Worm (Caenorhabditis elegans) whole organism, early embryonic: ENCODE results near the gene ndus-8.

ENCODE experiments used
- B0310.2 ChIP-seq: sonication (generic microtip); optimal IDR thresholded peaks from 2 replicates; lab custom pipeline; 2016; ENCODE audit warnings: mild to moderate bottlenecking, missing genetic modification characterization, missing compliant biosample characterization
- F13C5.2 ChIP-seq: sonication (generic microtip); optimal IDR thresholded peaks from 2 replicates; lab custom pipeline; 2017; ENCODE audit warnings: mild to moderate bottlenecking, missing genetic modification characterization, inconsistent platforms, missing compliant biosample characterization
- aly-1 ChIP-seq: sonication (generic microtip); optimal IDR thresholded peaks from 2 replicates; lab custom pipeline; 2016; ENCODE audit warnings: missing genetic modification characterization, missing compliant biosample characterization
- ama-1 ChIP-seq: fragments of 150-350 bp; optimal IDR thresholded peaks from 2 replicates; lab custom pipeline; 2014
- ceh-13 ChIP-seq: fragments of 200-800 bp; sonication (Bioruptor generic); optimal IDR thresholded peaks from 2 replicates; lab custom pipeline; 2018; ENCODE audit warnings: mild to moderate bottlenecking, missing genetic modification characterization, missing compliant biosample characterization
- ceh-36 ChIP-seq: sonication (generic microtip); optimal IDR thresholded peaks from 2 replicates; lab custom pipeline; 2016; ENCODE audit warnings: missing genetic modification characterization, inconsistent platforms, missing compliant biosample characterization
- ets-7 ChIP-seq: sonication (generic microtip); optimal IDR thresholded peaks from 2 replicates; lab custom pipeline; 2016; ENCODE audit warnings: missing genotype, missing genetic modification characterization, missing compliant biosample characterization
- flt-1 ChIP-seq: fragments of 200-800 bp; sonication (Bioruptor generic); IDR thresholded peaks from 2 replicates; pipeline ENCODE4 v1.3.6; 2022; ENCODE audit warnings: missing genetic modification characterization, missing compliant biosample characterization
- hmbx-1 ChIP-seq: sonication (generic microtip); optimal IDR thresholded peaks from 2 replicates; lab custom pipeline; 2016; ENCODE audit warnings: mild to moderate bottlenecking, missing genetic modification characterization, missing compliant biosample characterization
- hmg-4 ChIP-seq: fragments of 200-800 bp; sonication (Bioruptor generic); optimal IDR thresholded peaks from 2 replicates; lab custom pipeline; 2018; ENCODE audit warnings: mild to moderate bottlenecking, missing genetic modification characterization, missing compliant biosample characterization
- hnd-1 ChIP-seq: sonication (generic microtip); optimal IDR thresholded peaks from 2 replicates; lab custom pipeline; 2016; ENCODE audit warnings: missing genetic modification characterization, missing compliant biosample characterization
- pes-1 ChIP-seq: fragments of 200-800 bp; sonication (Bioruptor generic); IDR thresholded peaks from 2 replicates; pipeline ENCODE4 v1.3.6; 2022; ENCODE audit warnings: missing genetic modification reagents, missing genetic modification characterization, missing compliant biosample characterization
- scrt-1 ChIP-seq: fragments of 200-800 bp; sonication (Bioruptor generic); IDR thresholded peaks from 2 replicates; pipeline ENCODE4 v1.3.6; 2022; ENCODE audit warnings: missing genetic modification characterization, missing compliant biosample characterization
- sea-1 ChIP-seq: fragments of 200-800 bp; sonication (Bioruptor generic); conservative IDR thresholded peaks from 2 replicates; pipeline ENCODE4 v1.3.6; 2022; ENCODE audit warnings: missing genetic modification characterization, missing compliant biosample characterization
- tbx-11 ChIP-seq: fragments of 200-800 bp; sonication (Bioruptor generic); IDR thresholded peaks from 2 replicates; pipeline ENCODE4 v1.3.6; 2022; ENCODE audit warnings: missing genetic modification characterization, missing compliant biosample characterization
- tbx-37 ChIP-seq: fragments of 200-800 bp; sonication (Bioruptor generic); conservative IDR thresholded peaks from 2 replicates; pipeline ENCODE4 v1.3.6; 2022; ENCODE audit warnings: missing genetic modification reagents, missing genetic modification characterization, missing compliant biosample characterization
- tra-4 ChIP-seq: sonication (generic microtip); optimal IDR thresholded peaks from 2 replicates; lab custom pipeline; 2017; ENCODE audit warnings: missing genetic modification characterization, missing compliant biosample characterization

ndus-8 gene

DNA sequence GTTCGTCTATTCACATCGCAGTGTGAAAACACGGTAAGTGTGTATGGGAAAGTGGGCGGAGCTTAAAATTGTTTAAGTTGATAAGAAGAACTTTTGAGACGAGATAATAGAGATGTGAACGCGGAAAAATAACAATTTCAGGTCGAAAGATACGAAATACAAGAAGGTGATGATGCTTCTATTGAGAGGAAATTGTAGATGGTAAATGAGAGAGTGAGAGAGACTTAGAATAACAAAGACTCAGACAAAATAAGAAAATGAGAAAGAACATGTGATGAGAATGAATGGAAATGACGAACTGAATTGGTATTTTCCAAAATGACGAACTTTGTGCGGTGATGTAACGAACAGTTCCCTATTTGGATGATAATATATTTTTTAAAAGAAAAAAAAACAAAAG lies 37.1 kb upstream of the ndus-8 start:
- TF ChIP-seq ets-7 (tag; lab: Kevin White, UChicago) (no peak), B0310.2 (tag; lab: Kevin White, UChicago) (no peak), aly-1 (tag; lab: Kevin White, UChicago) (no peak), ceh-13 (GFP tag; lab: Kevin White, UChicago) (no peak), tra-4 (no peak), F13C5.2 (tag; lab: Kevin White, UChicago) (no peak), scrt-1 (no peak), hmbx-1 (tag; lab: Kevin White, UChicago) (no peak), tbx-37 (GFP tag; lab: Robert Waterston, UW) (no peak), pes-1 (GFP tag; lab: Robert Waterston, UW) (no peak), sea-1 (GFP tag; lab: Robert Waterston, UW) (no peak), hnd-1 (no peak), tbx-11 (no peak), ama-1 (lab: Kevin White, UChicago) (no peak)

DNA sequence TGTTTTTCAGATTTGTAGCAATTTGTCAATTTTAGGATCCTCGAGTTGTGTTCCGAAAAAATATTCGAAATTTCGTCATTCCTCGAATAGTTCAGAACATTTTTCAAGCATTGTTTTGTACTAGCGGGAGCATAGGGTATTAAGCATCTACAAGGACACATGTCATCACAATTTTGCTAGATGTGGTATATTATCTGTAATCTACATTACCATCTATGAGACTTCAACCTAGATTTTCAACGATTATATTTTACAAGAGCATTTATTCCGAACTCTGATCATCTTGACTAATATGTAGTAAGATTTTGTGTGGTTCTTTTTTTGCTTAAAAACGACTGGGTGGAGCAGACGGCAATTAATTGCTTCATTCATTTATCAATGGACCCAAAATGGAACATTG lies 29.0 kb upstream of the ndus-8 start:
- no peak for TF ChIP-seq hnd-1
- TF ChIP-seq ceh-13 (GFP tag; lab: Kevin White, UChicago) = no peak
- TF ChIP-seq tra-4 = no peak
- no peak for TF ChIP-seq tbx-11
- TF ChIP-seq ceh-36 (tag; lab: Kevin White, UChicago) = no peak
- no peak for TF ChIP-seq pes-1 (GFP tag; lab: Robert Waterston, UW)
- no peak for TF ChIP-seq ets-7 (tag; lab: Kevin White, UChicago)
- no peak for TF ChIP-seq B0310.2 (tag; lab: Kevin White, UChicago)
- no peak for TF ChIP-seq aly-1 (tag; lab: Kevin White, UChicago)
- TF ChIP-seq scrt-1 = no peak
- TF ChIP-seq flt-1 (GFP tag; lab: Robert Waterston, UW) = no peak
- no peak for TF ChIP-seq F13C5.2 (tag; lab: Kevin White, UChicago)
- no peak for TF ChIP-seq hmbx-1 (tag; lab: Kevin White, UChicago)
- no peak for TF ChIP-seq sea-1 (GFP tag; lab: Robert Waterston, UW)
- TF ChIP-seq ama-1 (lab: Kevin White, UChicago) = no peak

DNA sequence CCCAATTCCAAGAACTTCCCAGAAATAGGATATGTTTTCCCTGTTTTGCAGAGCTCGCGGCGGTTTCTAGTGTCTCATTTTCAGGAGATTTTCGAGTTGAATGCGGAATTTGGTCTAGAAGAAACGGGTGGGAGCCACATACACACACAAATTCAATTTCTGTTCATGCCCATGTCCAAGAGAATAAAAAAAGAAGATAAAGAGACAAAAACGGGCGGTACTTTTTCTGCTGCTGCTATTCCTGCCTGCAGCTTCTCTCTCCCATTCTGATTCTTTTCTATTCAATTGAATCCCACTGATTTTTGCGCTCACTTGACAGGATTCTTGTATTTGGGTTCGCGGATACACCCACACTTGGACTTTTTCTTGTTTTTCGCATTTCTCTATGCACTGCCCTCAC lies 28.6 kb upstream of the ndus-8 start:
- TF ChIP-seq F13C5.2 (tag; lab: Kevin White, UChicago) (no peak), hmbx-1 (tag; lab: Kevin White, UChicago) (no peak), scrt-1 (no peak), hmg-4 (GFP tag; lab: Kevin White, UChicago) (no peak), pes-1 (GFP tag; lab: Robert Waterston, UW) (no peak), ets-7 (tag; lab: Kevin White, UChicago) (no peak), sea-1 (GFP tag; lab: Robert Waterston, UW) (no peak), tbx-37 (GFP tag; lab: Robert Waterston, UW) (no peak), hnd-1 (no peak), tra-4 (no peak), flt-1 (GFP tag; lab: Robert Waterston, UW) (no peak), tbx-11 (no peak), B0310.2 (tag; lab: Kevin White, UChicago) (no peak), aly-1 (tag; lab: Kevin White, UChicago) (no peak), ceh-13 (GFP tag; lab: Kevin White, UChicago) (no peak), ama-1 (lab: Kevin White, UChicago) (no peak), ceh-36 (tag; lab: Kevin White, UChicago) (no peak)

DNA sequence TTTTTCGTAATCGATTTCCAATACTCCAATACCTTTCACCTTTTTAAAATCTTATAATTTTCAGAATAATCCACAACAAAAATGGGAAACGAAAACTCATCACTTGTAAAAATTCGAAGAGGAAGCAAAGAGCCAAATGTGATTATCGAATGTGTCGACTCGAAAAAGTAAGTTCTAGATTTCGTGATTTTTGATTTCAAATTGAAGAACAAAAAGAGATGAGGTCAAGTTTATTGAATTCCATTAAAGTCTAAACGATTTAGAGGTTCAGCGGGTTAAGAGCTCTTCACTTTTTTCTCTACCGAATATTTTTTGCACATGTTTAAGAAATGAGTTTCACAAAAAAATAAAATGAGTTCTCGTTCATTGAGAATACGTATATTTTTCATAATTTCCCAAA lies 24.9 kb upstream of the ndus-8 start, which contains the start of gene B0361.4:
Gene B0361.4 (plus strand): TSS at position 61 of the 400 bp plus-strand sequence.
- TF ChIP-seq B0310.2 (tag; lab: Kevin White, UChicago) = no peak
- no peak for TF ChIP-seq flt-1 (GFP tag; lab: Robert Waterston, UW)
- TF ChIP-seq aly-1 (tag; lab: Kevin White, UChicago) = no peak
- TF ChIP-seq hmbx-1 (tag; lab: Kevin White, UChicago) = no peak
- TF ChIP-seq tbx-11 = no peak
- TF ChIP-seq ama-1 (lab: Kevin White, UChicago) = no peak
- no peak for TF ChIP-seq ceh-36 (tag; lab: Kevin White, UChicago)
- no peak for TF ChIP-seq pes-1 (GFP tag; lab: Robert Waterston, UW)
- no peak for TF ChIP-seq ceh-13 (GFP tag; lab: Kevin White, UChicago)
- no peak for TF ChIP-seq tbx-37 (GFP tag; lab: Robert Waterston, UW)

DNA sequence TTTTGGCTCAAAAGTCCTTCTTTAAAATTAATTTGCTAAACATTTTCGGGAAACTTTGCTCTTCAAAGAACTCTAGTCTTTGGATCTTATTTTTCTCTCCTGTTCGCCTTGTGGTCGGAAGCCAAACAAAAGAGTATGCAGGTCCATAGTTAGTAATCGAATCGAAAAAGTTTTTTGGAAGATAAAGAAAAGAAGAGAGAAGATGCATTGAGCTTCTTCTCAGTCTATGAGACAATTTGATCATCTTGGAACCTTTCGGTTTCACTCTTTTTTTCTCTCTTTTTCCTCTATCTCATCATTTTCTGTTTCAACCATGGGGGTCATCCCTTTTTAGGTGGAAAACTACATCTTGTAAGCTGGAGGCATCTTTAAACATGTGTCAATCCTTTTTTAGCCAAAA lies 19.7 kb upstream of the ndus-8 start:
- TF ChIP-seq flt-1 (GFP tag; lab: Robert Waterston, UW) = no peak

DNA sequence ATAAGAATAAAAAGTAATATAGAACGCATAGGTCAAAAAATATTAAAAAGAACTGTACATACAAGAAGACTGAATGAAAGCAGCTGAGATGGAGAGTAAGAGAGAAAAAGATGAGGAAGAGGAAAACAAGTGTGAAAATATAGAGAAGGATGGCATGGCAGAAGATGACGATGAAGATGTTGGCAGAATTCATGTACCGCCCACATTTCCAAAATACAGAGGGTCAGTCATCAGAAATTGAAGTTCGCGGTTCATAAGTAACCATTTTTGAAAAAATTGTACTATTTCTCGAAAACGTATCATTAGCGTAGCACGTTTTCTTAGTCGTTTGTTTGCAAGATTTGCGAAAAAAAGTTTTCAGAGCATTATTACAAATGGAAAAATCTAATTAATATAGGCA lies 13.7 kb upstream of the ndus-8 start, which contains the start of gene zmp-6:
Gene zmp-6 (minus strand): TSS at position 101 of the 400 bp plus-strand sequence.
- TF ChIP-seq ceh-36 (tag; lab: Kevin White, UChicago) (no peak), ama-1 (lab: Kevin White, UChicago) (no peak), tbx-37 (GFP tag; lab: Robert Waterston, UW) (no peak), pes-1 (GFP tag; lab: Robert Waterston, UW) (no peak), scrt-1 (no peak), tbx-11 (no peak), tra-4 (no peak), sea-1 (GFP tag; lab: Robert Waterston, UW) (no peak), flt-1 (GFP tag; lab: Robert Waterston, UW) (no peak), F13C5.2 (tag; lab: Kevin White, UChicago) (no peak), ceh-13 (GFP tag; lab: Kevin White, UChicago) (no peak), B0310.2 (tag; lab: Kevin White, UChicago) (no peak), aly-1 (tag; lab: Kevin White, UChicago) (no peak), hmbx-1 (tag; lab: Kevin White, UChicago) (no peak), hmg-4 (GFP tag; lab: Kevin White, UChicago) (no peak), ets-7 (tag; lab: Kevin White, UChicago) (no peak), hnd-1 (no peak)

DNA sequence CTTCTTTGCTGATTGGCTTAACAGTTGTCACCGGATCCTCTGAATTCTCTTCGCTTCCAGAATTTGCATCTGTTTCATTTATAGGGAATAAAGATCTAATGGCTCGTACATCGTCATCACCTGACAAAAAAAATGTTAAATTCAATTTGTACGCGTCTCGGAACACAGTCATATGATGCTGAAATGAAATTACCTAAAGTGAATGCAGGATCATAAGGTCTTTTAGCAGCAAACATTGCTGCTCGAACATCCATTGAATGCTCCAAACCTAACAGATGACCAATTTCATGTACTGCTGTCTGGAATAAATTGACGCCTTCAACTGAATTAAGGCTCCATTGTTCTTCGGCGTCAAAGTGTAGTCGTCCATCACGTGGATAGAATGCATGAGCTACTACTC lies 12.4 kb upstream of the ndus-8 start:
- TF ChIP-seq pes-1 (GFP tag; lab: Robert Waterston, UW) = no peak
- TF ChIP-seq F13C5.2 (tag; lab: Kevin White, UChicago) = no peak
- no peak for TF ChIP-seq tra-4
- TF ChIP-seq tbx-11 = no peak
- TF ChIP-seq hmg-4 (GFP tag; lab: Kevin White, UChicago) = no peak
- TF ChIP-seq ama-1 (lab: Kevin White, UChicago) = no peak
- no peak for TF ChIP-seq ets-7 (tag; lab: Kevin White, UChicago)
- no peak for TF ChIP-seq ceh-13 (GFP tag; lab: Kevin White, UChicago)
- no peak for TF ChIP-seq scrt-1
- TF ChIP-seq hnd-1 = no peak
- no peak for TF ChIP-seq B0310.2 (tag; lab: Kevin White, UChicago)
